Worm (Caenorhabditis elegans) whole organism, L4/young adult: ENCODE results near the gene K01A11.3.

Source experiments
- W03F9.2 ChIP-seq: fragments of 150-350 bp; optimal IDR thresholded peaks from 2 replicates; lab custom pipeline; 2014; ENCODE audit warnings: missing biosample characterization, missing genetic modification characterization
- dao-5 ChIP-seq: sonication (generic microtip); optimal IDR thresholded peaks from 2 replicates; lab custom pipeline; 2016; ENCODE audit warnings: missing genotype, missing genetic modification characterization, moderate library complexity, missing compliant biosample characterization
- him-1 ChIP-seq: sonication (generic microtip); optimal IDR thresholded peaks from 2 replicates; lab custom pipeline; 2016; ENCODE audit warnings: missing genotype, missing genetic modification reagents, missing genetic modification characterization, missing compliant biosample characterization

ce11 chrIII:3475497-3475896 lies 23.1 kb upstream of the K01A11.3 start, which contains the start of gene C34C12.9:
- no peak for TF ChIP-seq him-1 (tag; lab: Kevin White, UChicago)
- no peak for TF ChIP-seq W03F9.2 (tag; lab: Kevin White, UChicago)
- no peak for TF ChIP-seq dao-5
